Fruit fly (Drosophila melanogaster) whole organism, embryonic: ENCODE data around the gene alpha-PheRS.

Experiments used
- Atf3 ChIP-seq: fragments of 200-800 bp; sonication (Bioruptor generic); optimal IDR thresholded peaks from 3 replicates; lab custom pipeline; 2016; ENCODE audit warnings: missing biosample characterization, missing genetic modification characterization
- CG12155 ChIP-seq: fragments of 200-800 bp; sonication (Bioruptor generic); optimal IDR thresholded peaks from 3 replicates; lab custom pipeline; 2016; ENCODE audit warnings: missing biosample characterization, missing genetic modification characterization
- CG12219 ChIP-seq: fragments of 200-800 bp; sonication (Bioruptor generic); optimal IDR thresholded peaks from 3 replicates; lab custom pipeline; 2018; ENCODE audit warnings: missing biosample characterization, mild to moderate bottlenecking, missing genetic modification characterization
- CG1233 ChIP-seq: fragments of 200-800 bp; sonication (Bioruptor generic); optimal IDR thresholded peaks from 4 replicates; lab custom pipeline; 2018; ENCODE audit warnings: missing biosample characterization, mild to moderate bottlenecking, missing genetic modification characterization
- CG12659 ChIP-seq: fragments of 200-800 bp; sonication (Bioruptor generic); optimal IDR thresholded peaks from 3 replicates; lab custom pipeline; 2017; ENCODE audit warnings: mild to moderate bottlenecking, missing biosample characterization, missing genetic modification reagents, missing genetic modification characterization
- CG13775 ChIP-seq: fragments of 200-800 bp; sonication (Bioruptor generic); optimal IDR thresholded peaks from 3 replicates; lab custom pipeline; 2017; ENCODE audit warnings: missing biosample characterization, mild to moderate bottlenecking, missing genetic modification characterization
- CG14014 ChIP-seq: fragments of 200-800 bp; sonication (Bioruptor generic); IDR thresholded peaks from 2 replicates; pipeline ENCODE4 v1.3.6; 2022; ENCODE audit warnings: missing biosample characterization, missing genetic modification characterization
- CG14441 ChIP-seq: fragments of 200-800 bp; sonication (Bioruptor generic); IDR thresholded peaks from 2 replicates; pipeline ENCODE4 v1.3.6; 2022; ENCODE audit warnings: missing biosample characterization, missing genetic modification characterization
- CG14667 ChIP-seq: fragments of 200-800 bp; sonication (Bioruptor generic); IDR thresholded peaks from 2 replicates; pipeline ENCODE4 v1.3.6; 2022; ENCODE audit warnings: missing biosample characterization, missing genetic modification characterization
- CG1529 ChIP-seq: fragments of 200-800 bp; sonication (Bioruptor generic); optimal IDR thresholded peaks from 3 replicates; lab custom pipeline; 2018; ENCODE audit warnings: missing biosample characterization, missing genetic modification characterization
- CG18476 ChIP-seq: fragments of 200-800 bp; sonication (Bioruptor generic); optimal IDR thresholded peaks from 2 replicates; lab custom pipeline; 2016; ENCODE audit warnings: missing biosample characterization, mild to moderate bottlenecking, missing genetic modification characterization
- CG18619 ChIP-seq: fragments of 200-800 bp; sonication (Bioruptor generic); optimal IDR thresholded peaks from 3 replicates; lab custom pipeline; 2017; ENCODE audit warnings: missing biosample characterization, mild to moderate bottlenecking, missing genetic modification characterization
- CG2116 ChIP-seq: fragments of 200-800 bp; sonication (Bioruptor generic); optimal IDR thresholded peaks from 3 replicates; lab custom pipeline; 2018; ENCODE audit warnings: missing biosample characterization, mild to moderate bottlenecking, missing genetic modification characterization
- CG30403 ChIP-seq: fragments of 200-800 bp; sonication (Bioruptor generic); optimal IDR thresholded peaks from 3 replicates; lab custom pipeline; 2016; ENCODE audit warnings: missing biosample characterization, missing genetic modification characterization
- CG32532 ChIP-seq: fragments of 200-800 bp; sonication (Bioruptor generic); IDR thresholded peaks from 2 replicates; pipeline ENCODE4 v1.3.6; 2022; ENCODE audit warnings: missing biosample characterization, missing genetic modification characterization
- CG33557 ChIP-seq: fragments of 200-800 bp; sonication (Bioruptor generic); optimal IDR thresholded peaks from 2 replicates; lab custom pipeline; 2019; ENCODE audit warnings: missing biosample characterization, mild to moderate bottlenecking, missing genetic modification characterization, moderate library complexity
- CG4820 ChIP-seq: fragments of 200-800 bp; sonication (Bioruptor generic); optimal IDR thresholded peaks from 3 replicates; lab custom pipeline; 2016; ENCODE audit warnings: missing biosample characterization, missing genetic modification characterization
- CG7839 ChIP-seq: fragments of 200-800 bp; sonication (Bioruptor generic); optimal IDR thresholded peaks from 3 replicates; lab custom pipeline; 2018; ENCODE audit warnings: missing biosample characterization, mild to moderate bottlenecking, missing genetic modification characterization, moderate library complexity
- CG8924 ChIP-seq: fragments of 200-800 bp; optimal IDR thresholded peaks from 3 replicates; lab custom pipeline; 2019; ENCODE audit warnings: missing biosample characterization, mild to moderate bottlenecking, missing genetic modification characterization, moderate library complexity
- CG9609 ChIP-seq: fragments of 200-800 bp; sonication (Bioruptor generic); optimal IDR thresholded peaks from 3 replicates; lab custom pipeline; 2016; ENCODE audit warnings: missing biosample characterization, missing genetic modification characterization
- Chrac-16 ChIP-seq: fragments of 200-800 bp; sonication (Bioruptor generic); optimal IDR thresholded peaks from 3 replicates; lab custom pipeline; 2016; ENCODE audit warnings: missing biosample characterization, missing genetic modification characterization
- CoRest ChIP-seq: fragments of 200-800 bp; sonication (Bioruptor generic); optimal IDR thresholded peaks from 3 replicates; lab custom pipeline; 2018; ENCODE audit warnings: missing biosample characterization, mild to moderate bottlenecking, missing genetic modification characterization, moderate library complexity
- D19A ChIP-seq: fragments of 200-800 bp; optimal IDR thresholded peaks from 3 replicates; lab custom pipeline; 2019; ENCODE audit warnings: missing biosample characterization, mild to moderate bottlenecking, missing genetic modification characterization, moderate library complexity
- E2f1 ChIP-seq: fragments of 200-800 bp; sonication (Bioruptor generic); IDR thresholded peaks from 2 replicates; pipeline ENCODE4 v1.3.6; 2022; ENCODE audit warnings: missing biosample characterization, missing genetic modification characterization
- Eip74EF ChIP-seq, 2 experiments: fragments of 200-800 bp in 1 of 2; fragments of >200 bp in 1 of 2; sonication (Bioruptor generic) in 1 of 2; optimal IDR thresholded peaks; 2 replicates each; lab custom pipeline; 2017 to 2019; ENCODE audit warnings: missing biosample characterization in 2 of 2, missing genetic modification characterization in 2 of 2, mild to moderate bottlenecking in 1 of 2, moderate library complexity in 1 of 2
- Hr3 ChIP-seq: fragments of 200-800 bp; sonication (Bioruptor generic); optimal IDR thresholded peaks from 3 replicates; lab custom pipeline; 2016; ENCODE audit warnings: missing biosample characterization, missing genetic modification characterization
- Lpt ChIP-seq: fragments of >200 bp; optimal IDR thresholded peaks from 2 replicates; lab custom pipeline; 2018; ENCODE audit warnings: missing biosample characterization, missing genetic modification characterization
- Mrtf ChIP-seq: fragments of 200-800 bp; sonication (Bioruptor generic); IDR thresholded peaks from 3 replicates; pipeline ENCODE4 v1.3.6; 2022; ENCODE audit warnings: missing biosample characterization, missing genetic modification characterization
- Optix ChIP-seq: fragments of 200-800 bp; sonication (Bioruptor generic); IDR thresholded peaks from 3 replicates; pipeline ENCODE4 v1.3.6; 2022; ENCODE audit warnings: missing biosample characterization, missing genetic modification characterization
- PHDP ChIP-seq: fragments of 200-800 bp; sonication (Bioruptor generic); optimal IDR thresholded peaks from 3 replicates; lab custom pipeline; 2018; ENCODE audit warnings: missing biosample characterization, mild to moderate bottlenecking, missing genetic modification characterization, moderate library complexity
- Sry-β ChIP-seq: fragments of 200-800 bp; sonication (Bioruptor generic); optimal IDR thresholded peaks from 2 replicates; lab custom pipeline; 2018; ENCODE audit warnings: missing biosample characterization, mild to moderate bottlenecking, missing genetic modification characterization, moderate library complexity
- az2 ChIP-seq: fragments of 200-800 bp; sonication (Bioruptor generic); optimal IDR thresholded peaks from 3 replicates; lab custom pipeline; 2016; ENCODE audit warnings: missing biosample characterization, missing genetic modification characterization
- bab2 ChIP-seq: fragments of 200-800 bp; sonication (Bioruptor generic); optimal IDR thresholded peaks from 2 replicates; lab custom pipeline; 2016; ENCODE audit warnings: missing biosample characterization, missing genetic modification characterization
- bcd ChIP-seq: fragments of 200-800 bp; sonication (Bioruptor generic); optimal IDR thresholded peaks from 2 replicates; lab custom pipeline; 2017; ENCODE audit warnings: missing biosample characterization, mild to moderate bottlenecking, missing genetic modification characterization
- btn ChIP-seq: fragments of 200-800 bp; sonication (Bioruptor generic); optimal IDR thresholded peaks from 2 replicates; lab custom pipeline; 2016; ENCODE audit warnings: missing biosample characterization, missing genetic modification characterization
- chif ChIP-seq, 2 experiments: fragments of 200-800 bp; sonication (Bioruptor generic); optimal IDR thresholded peaks; 3 replicates each; lab custom pipeline; 2016; ENCODE audit warnings: missing biosample characterization in 2 of 2, missing genetic modification characterization in 2 of 2
- crp ChIP-seq, 2 experiments: fragments of 200-800 bp; sonication (Bioruptor generic); optimal IDR thresholded peaks; 2 replicates in 1 of 2; 3 replicates in 1 of 2; lab custom pipeline; 2017; ENCODE audit warnings: missing biosample characterization in 2 of 2, missing genetic modification characterization in 2 of 2, mild to moderate bottlenecking in 1 of 2, moderate library complexity in 1 of 2
- dimm ChIP-seq: fragments of 200-800 bp; sonication (Bioruptor generic); IDR thresholded peaks from 2 replicates; pipeline ENCODE4 v1.3.6; 2022; ENCODE audit warnings: missing biosample characterization, missing genetic modification characterization
- ewg ChIP-seq: fragments of 200-800 bp; sonication (Bioruptor generic); optimal IDR thresholded peaks from 3 replicates; lab custom pipeline; 2017; ENCODE audit warnings: mild to moderate bottlenecking, missing biosample characterization, missing genetic modification reagents, missing genetic modification characterization
- fd64A ChIP-seq: fragments of 200-800 bp; sonication (Bioruptor generic); optimal IDR thresholded peaks from 3 replicates; lab custom pipeline; 2018; ENCODE audit warnings: missing biosample characterization, mild to moderate bottlenecking, missing genetic modification characterization
- gcm ChIP-seq: fragments of 200-800 bp; sonication (Bioruptor generic); optimal IDR thresholded peaks from 2 replicates; lab custom pipeline; 2019; ENCODE audit warnings: missing biosample characterization, mild to moderate bottlenecking, missing genetic modification characterization, moderate library complexity
- grau ChIP-seq: fragments of 200-800 bp; optimal IDR thresholded peaks from 3 replicates; lab custom pipeline; 2019; ENCODE audit warnings: missing biosample characterization, mild to moderate bottlenecking, missing genetic modification characterization, moderate library complexity
- lov ChIP-seq, 2 experiments: fragments of 200-800 bp in 1 of 2; fragments of >200 bp in 1 of 2; sonication (Bioruptor generic) in 1 of 2; IDR thresholded peaks in 1 of 2; optimal IDR thresholded peaks in 1 of 2; 2 replicates in 1 of 2; 3 replicates in 1 of 2; pipeline versions ENCODE4 v1.3.6 to Lab custom; 2017 to 2022; ENCODE audit warnings: missing biosample characterization in 1 of 2, missing genetic modification characterization in 1 of 2
- nmo ChIP-seq: fragments of 200-800 bp; sonication (Bioruptor generic); optimal IDR thresholded peaks from 2 replicates; lab custom pipeline; 2018; ENCODE audit warnings: missing biosample characterization, mild to moderate bottlenecking, missing genetic modification characterization, moderate library complexity
- pfk ChIP-seq: fragments of 200-800 bp; sonication (Bioruptor generic); optimal IDR thresholded peaks from 2 replicates; lab custom pipeline; 2018; ENCODE audit warnings: missing biosample characterization, mild to moderate bottlenecking, missing genetic modification characterization, moderate library complexity
- pnt ChIP-seq: fragments of 200-800 bp; sonication (Bioruptor generic); optimal IDR thresholded peaks from 3 replicates; lab custom pipeline; 2016; ENCODE audit warnings: missing biosample characterization, missing genetic modification characterization
- ranshi ChIP-seq: fragments of 200-800 bp; sonication (Bioruptor generic); IDR thresholded peaks from 2 replicates; pipeline ENCODE4 v1.3.6; 2022; ENCODE audit warnings: missing biosample characterization, missing genetic modification characterization
- rib ChIP-seq: fragments of 200-800 bp; sonication (Bioruptor generic); IDR thresholded peaks from 2 replicates; pipeline ENCODE4 v1.3.6; 2022; ENCODE audit warnings: missing biosample characterization, missing genetic modification characterization
- shn ChIP-seq: fragments of 200-800 bp; sonication (Bioruptor generic); optimal IDR thresholded peaks from 3 replicates; lab custom pipeline; 2016; ENCODE audit warnings: missing biosample characterization, missing genetic modification characterization
- sug ChIP-seq: fragments of 200-800 bp; optimal IDR thresholded peaks from 2 replicates; lab custom pipeline; 2019; ENCODE audit warnings: missing biosample characterization, mild to moderate bottlenecking, missing genetic modification characterization, moderate library complexity

Gene alpha-PheRS

dm6 chrX:8126149-8126548 is 19.3 kb downstream of the alpha-PheRS start (continued):
- no peak for TF ChIP-seq Lpt
- peak; percentile 40 for TF ChIP-seq CG12219 (GFP tag; lab: Kevin White, UChicago)
- peak; percentile 73 for TF ChIP-seq nmo (GFP tag; lab: Kevin White, UChicago)
- TF ChIP-seq chif (GFP tag; optimal IDR thresholded peaks at IDR 0.05; lab: Kevin White, UChicago), result peak; percentile 23 to 71
- TF ChIP-seq Chrac-16 (GFP tag; lab: Kevin White, UChicago), result peak; percentile 45
- TF ChIP-seq CG7839 (tag; lab: Kevin White, UChicago), result peak; percentile 64
- peak; percentile 71 for TF ChIP-seq Optix
- peak; percentile 50 for TF ChIP-seq CG30403 (GFP tag; lab: Kevin White, UChicago)
- TF ChIP-seq CG18619 (GFP tag; lab: Kevin White, UChicago), result no peak
- TF ChIP-seq CG18476 (GFP tag; lab: Kevin White, UChicago), result peak; percentile 57
- TF ChIP-seq CoRest (tag; lab: Kevin White, UChicago), result peak; percentile 47
- TF ChIP-seq PHDP (tag; lab: Kevin White, UChicago), result peak; percentile 46
- peak in 1 of 2 experiments; percentile 43 for TF ChIP-seq Eip74EF (GFP tag; optimal IDR thresholded peaks at IDR 0.05; lab: Kevin White, UChicago)
- peak; percentile 22 for TF ChIP-seq bab2 (GFP tag; lab: Kevin White, UChicago)
- peak; percentile 27 for TF ChIP-seq btn (GFP tag; lab: Kevin White, UChicago)
- no peak for TF ChIP-seq sug
- peak; percentile 57 for TF ChIP-seq grau (tag; lab: Kevin White, UChicago)
- peak; percentile 53 for TF ChIP-seq CG4820 (GFP tag; lab: Kevin White, UChicago)
- TF ChIP-seq pfk (GFP tag; lab: Kevin White, UChicago), result no peak
- TF ChIP-seq bcd (GFP tag; lab: Kevin White, UChicago), result peak; percentile 18
- TF ChIP-seq CG2116 (GFP tag; lab: Kevin White, UChicago), result peak; percentile 50
- peak; percentile 33 for TF ChIP-seq CG13775 (GFP tag; lab: Kevin White, UChicago)
- peak; percentile 52 for TF ChIP-seq Hr3
- TF ChIP-seq CG12659, result peak; percentile 11
- TF ChIP-seq CG14441 (GFP tag; lab: Robert Waterston, UW), result peak; percentile 46; the same call in 1 of the 2 replicates
- peak; percentile 16 for TF ChIP-seq CG12155
- peak; percentile 38 for TF ChIP-seq Atf3
- peak; percentile 67 for TF ChIP-seq CG8924
- peak; percentile 43 for TF ChIP-seq E2f1 (GFP tag; lab: Robert Waterston, UW)
- TF ChIP-seq CG1529 (GFP tag; lab: Kevin White, UChicago), result peak; percentile 56
- peak; percentile 41; the same call in 1 of the 2 replicates for TF ChIP-seq dimm
- no peak for TF ChIP-seq rib
- TF ChIP-seq pnt, result peak; percentile 17
- peak; percentile 55; the same call in 2 of the 3 replicates for TF ChIP-seq Mrtf
- TF ChIP-seq az2, result peak; percentile 69
- peak; percentile 40; the same call in 1 of the 2 replicates for TF ChIP-seq CG14667 (GFP tag; lab: Robert Waterston, UW)
- TF ChIP-seq Sry-β, result no peak
- no peak for TF ChIP-seq lov (optimal IDR thresholded peaks at IDR 0.05; lab: Kevin White, UChicago)
- 0 out of 3 replicates have a peak, but pooled peaks have one; percentile 57 for TF ChIP-seq lov (GFP tag; IDR thresholded peaks at IDR 0.05; lab: Robert Waterston, UW)
- no peak for TF ChIP-seq crp (GFP tag; optimal IDR thresholded peaks at IDR 0.05; lab: Kevin White, UChicago)
- peak; percentile 16 for TF ChIP-seq CG33557 (GFP tag; lab: Kevin White, UChicago)
- peak; percentile 21 for TF ChIP-seq shn
- TF ChIP-seq CG14014, result no peak
- peak; percentile 9 for TF ChIP-seq CG9609
- TF ChIP-seq CG1233 (GFP tag; lab: Kevin White, UChicago), result peak; percentile 19
- peak; percentile 67 for TF ChIP-seq ewg (GFP tag; lab: Kevin White, UChicago)
- peak; percentile 40 for TF ChIP-seq gcm (GFP tag; lab: Kevin White, UChicago)
- peak; percentile 47 for TF ChIP-seq fd64A (GFP tag; lab: Kevin White, UChicago)
- TF ChIP-seq CG32532 (GFP tag; lab: Robert Waterston, UW), result no peak
- peak; percentile 66 for TF ChIP-seq D19A (tag; lab: Kevin White, UChicago)
- TF ChIP-seq ranshi (GFP tag; lab: Robert Waterston, UW), result peak; percentile 50; the same call in 1 of the 2 replicates
